Worm (Caenorhabditis elegans): Measurements from ENCODE around the gene nhr-34.

DNA sequence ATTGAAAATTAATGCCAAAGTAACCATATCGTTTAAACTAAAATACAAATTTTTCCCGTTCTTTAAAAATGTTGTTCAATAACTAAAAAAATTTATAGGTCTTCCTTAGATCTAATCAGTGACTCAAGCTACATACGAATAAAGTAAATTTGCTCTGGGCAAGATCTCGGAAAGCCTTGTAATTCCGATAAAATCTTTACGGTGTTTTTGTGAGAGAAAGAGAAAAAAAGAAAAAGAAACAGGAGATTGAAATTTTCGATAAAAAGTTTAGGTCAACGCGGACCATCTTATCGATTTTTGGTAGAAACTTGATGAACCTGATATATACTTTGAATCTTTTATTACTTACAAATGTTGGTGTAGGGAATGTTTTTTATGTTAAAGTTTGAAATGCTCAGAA lies 47.7 kb upstream of the nhr-34 start:
- TF ChIP-seq him-1 (tag; optimal IDR thresholded peaks at IDR 0.05) (no peak), W03F9.2 (tag; optimal IDR thresholded peaks at IDR 0.05) (no peak)
